Fruit fly (Drosophila melanogaster): ENCODE results near the gene baz.
A peak's percentile ranks its signal among the peaks of the same experiment; 100 is the strongest.

Gene baz

dm6 chrX:17129733-17130466 lies 29.9 kb upstream of the baz start (continued):
- TF ChIP-seq CG1603 (tag; optimal IDR thresholded peaks at IDR 0.05), result no peak
- TF ChIP-seq CG12155 (GFP tag; optimal IDR thresholded peaks at IDR 0.05), result peak; percentile 58
- TF ChIP-seq nom (GFP tag; optimal IDR thresholded peaks at IDR 0.05), result no peak
- TF ChIP-seq CG6689 (GFP tag; IDR thresholded peaks at IDR 0.05), result peak; percentile 77
- TF ChIP-seq CG7987 (GFP tag; optimal IDR thresholded peaks at IDR 0.05), result peak; percentile 20
- TF ChIP-seq ken (GFP tag; IDR thresholded peaks at IDR 0.05), result peak; percentile 69; the same call in 1 of the 3 replicates
- TF ChIP-seq Atf-2 (GFP tag; optimal IDR thresholded peaks at IDR 0.05), result no peak
- no peak for TF ChIP-seq CG1832 (GFP tag; optimal IDR thresholded peaks at IDR 0.05)
- no peak for TF ChIP-seq CG6791 (GFP tag; IDR thresholded peaks at IDR 0.05; ENCODE audit: partially characterized antibody)
- no peak for TF ChIP-seq pan (optimal IDR thresholded peaks at IDR 0.05)
- peak in 1 of 2 experiments; percentile 85 for TF ChIP-seq pan (GFP tag; optimal IDR thresholded peaks at IDR 0.05 in 1 of 2, IDR thresholded peaks at IDR 0.05 in 1 of 2)
- no peak for TF ChIP-seq Atf3 (GFP tag; optimal IDR thresholded peaks at IDR 0.05)
- TF ChIP-seq CG12744 (GFP tag; optimal IDR thresholded peaks at IDR 0.05), result no peak
- no peak for TF ChIP-seq dimm (GFP tag; IDR thresholded peaks at IDR 0.05)
- 0 out of 3 replicates have a peak, but pooled peaks have one; percentile 7 for TF ChIP-seq C15 (GFP tag; IDR thresholded peaks at IDR 0.05)
- no peak for TF ChIP-seq chn (GFP tag; optimal IDR thresholded peaks at IDR 0.05)
- TF ChIP-seq CG8359 (GFP tag; optimal IDR thresholded peaks at IDR 0.05; ENCODE audit: borderline replicate concordance), result peak; percentile 36
- TF ChIP-seq Xbp1 (GFP tag; optimal IDR thresholded peaks at IDR 0.05), result peak; percentile 75
- peak; percentile 81 for TF ChIP-seq CG34422 (GFP tag; IDR thresholded peaks at IDR 0.05)
- TF ChIP-seq CG12769 (tag; optimal IDR thresholded peaks at IDR 0.05), result no peak
- no peak for TF ChIP-seq CHES-1-like (GFP tag; optimal IDR thresholded peaks at IDR 0.05)
- peak; percentile 73 for TF ChIP-seq H2.0 (GFP tag; IDR thresholded peaks at IDR 0.05)
- TF ChIP-seq tll (GFP tag; optimal IDR thresholded peaks at IDR 0.05), result no peak
- no peak for TF ChIP-seq bigmax (GFP tag; optimal IDR thresholded peaks at IDR 0.05)
- TF ChIP-seq CG10431 (GFP tag; optimal IDR thresholded peaks at IDR 0.05), result peak; percentile 14
- peak; percentile 88 for TF ChIP-seq CG17361 (GFP tag; IDR thresholded peaks at IDR 0.05)
- no peak for TF ChIP-seq Dll (GFP tag; IDR thresholded peaks at IDR 0.05; ENCODE audit: partially characterized antibody)
- TF ChIP-seq Neu2 (GFP tag; optimal IDR thresholded peaks at IDR 0.05; ENCODE audit: borderline replicate concordance), result no peak
- no peak for TF ChIP-seq Taf1 (GFP tag; IDR thresholded peaks at IDR 0.05)
- peak; percentile 11 for TF ChIP-seq CG4854 (GFP tag; optimal IDR thresholded peaks at IDR 0.05)
- peak; percentile 65 for TF ChIP-seq sug (tag; optimal IDR thresholded peaks at IDR 0.05)
- TF ChIP-seq pnt (GFP tag; optimal IDR thresholded peaks at IDR 0.05), result no peak
- no peak for TF ChIP-seq Sry-δ (GFP tag; optimal IDR thresholded peaks at IDR 0.05)
- TF ChIP-seq cas (GFP tag; IDR thresholded peaks at IDR 0.05), result peak; percentile 59
- TF ChIP-seq scrt (GFP tag; optimal IDR thresholded peaks at IDR 0.05), result peak; percentile 74
- no peak for TF ChIP-seq crol (GFP tag; IDR thresholded peaks at IDR 0.05)
- TF ChIP-seq Kr (GFP tag; optimal IDR thresholded peaks at IDR 0.05), result no peak
- no peak for TF ChIP-seq dati (GFP tag; IDR thresholded peaks at IDR 0.05)
- peak; percentile 88 for TF ChIP-seq Sox100B (GFP tag; optimal IDR thresholded peaks at IDR 0.05)
- peak; percentile 16 for TF ChIP-seq tup (GFP tag; optimal IDR thresholded peaks at IDR 0.05)
- no peak for TF ChIP-seq CG4282 (GFP tag; optimal IDR thresholded peaks at IDR 0.05)
- peak; percentile 79 for TF ChIP-seq zf30C (GFP tag; optimal IDR thresholded peaks at IDR 0.05)
- TF ChIP-seq CG7963 (GFP tag; IDR thresholded peaks at IDR 0.05; ENCODE audit: partially characterized antibody), result no peak
- peak; percentile 71 for TF ChIP-seq CG6254 (GFP tag; optimal IDR thresholded peaks at IDR 0.05)
- no peak for TF ChIP-seq pita (GFP tag; optimal IDR thresholded peaks at IDR 0.05)
- peak; percentile 72 for TF ChIP-seq CG32772 (GFP tag; IDR thresholded peaks at IDR 0.05)
- no peak for TF ChIP-seq CG42726 (GFP tag; IDR thresholded peaks at IDR 0.05; ENCODE audit: partially characterized antibody)
- no peak for TF ChIP-seq Poxn (GFP tag; IDR thresholded peaks at IDR 0.05)
- peak; percentile 73 for TF ChIP-seq seq (GFP tag; IDR thresholded peaks at IDR 0.05)
- TF ChIP-seq Dref (GFP tag; IDR thresholded peaks at IDR 0.05), result no peak

Data from whole organism, embryonic.